Worm (Caenorhabditis elegans): Measurements from ENCODE around the gene ZK1251.3.

ZK1251.3 gene

DNA sequence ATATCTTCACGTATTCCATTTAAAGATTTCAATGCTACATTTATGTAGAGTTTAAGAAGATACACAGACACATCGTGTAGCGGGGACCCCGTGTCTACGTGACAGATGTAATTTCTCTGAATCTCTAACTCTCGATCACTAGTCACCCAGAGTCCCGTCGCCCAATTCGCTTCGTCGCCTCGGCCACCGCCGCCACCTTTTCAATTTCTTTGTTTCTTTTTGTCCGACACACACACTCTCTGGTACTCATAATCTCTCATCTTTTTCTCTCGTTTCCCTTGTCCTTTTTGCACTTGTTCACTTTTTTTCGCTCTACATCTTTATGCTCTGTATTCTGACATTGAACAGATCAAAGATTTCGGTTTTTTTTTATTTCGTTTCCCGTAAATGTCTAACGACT is 34.9 kb downstream of the ZK1251.3 start (continued):
- TF ChIP-seq lin-38 (GFP tag; IDR thresholded peaks at IDR 0.05) (no peak), rbr-2 (tag; optimal IDR thresholded peaks at IDR 0.05) (peak; percentile 65), jun-1 (tag; optimal IDR thresholded peaks at IDR 0.05) (peak; percentile 18), dmd-8 (GFP tag; IDR thresholded peaks at IDR 0.05) (no peak), F10B5.3 (tag; optimal IDR thresholded peaks at IDR 0.05) (no peak), lir-3 (tag; optimal IDR thresholded peaks at IDR 0.05) (no peak), saeg-2 (GFP tag; IDR thresholded peaks at IDR 0.05) (0 out of 2 replicates have a peak, but pooled peaks have one; percentile 31), nhr-6 (tag; optimal IDR thresholded peaks at IDR 0.05) (peak; percentile 26), ceh-62 (tag; optimal IDR thresholded peaks at IDR 0.05) (no peak), ces-1 (GFP tag; optimal IDR thresholded peaks at IDR 0.05) (no peak), D1046.2 (GFP tag; IDR thresholded peaks at IDR 0.05) (no peak), gei-8 (GFP tag; optimal IDR thresholded peaks at IDR 0.05) (no peak), nhr-11 (tag; optimal IDR thresholded peaks at IDR 0.05) (peak; percentile 57), php-3 (GFP tag; IDR thresholded peaks at IDR 0.05) (no peak), lin-13 (GFP tag; optimal IDR thresholded peaks at IDR 0.05) (peak; percentile 45), fkh-10 (GFP tag; optimal IDR thresholded peaks at IDR 0.05) (no peak), hlh-30 (tag; optimal IDR thresholded peaks at IDR 0.05; ENCODE audit: insufficient read depth) (peak; percentile 62), Y75B8A.6 (GFP tag; IDR thresholded peaks at IDR 0.05) (no peak), ceh-20 (GFP tag; IDR thresholded peaks at IDR 0.05) (peak; percentile 76), arid-1 (GFP tag; conservative IDR thresholded peaks at IDR 0.05) (0 out of 2 replicates have a peak, but pooled peaks have one; percentile 12), Y5F2A.4 (GFP tag; optimal IDR thresholded peaks at IDR 0.05) (no peak), ama-1 (optimal IDR thresholded peaks at IDR 0.05) (no peak), spr-1 (tag; optimal IDR thresholded peaks at IDR 0.05) (no peak), sdz-12 (GFP tag; optimal IDR thresholded peaks at IDR 0.05) (no peak), nhr-48 (tag; optimal IDR thresholded peaks at IDR 0.05) (peak; percentile 84), dpl-1 (GFP tag; optimal IDR thresholded peaks at IDR 0.05) (peak; percentile 38), mep-1 (tag; optimal IDR thresholded peaks at IDR 0.05) (peak; percentile 83), daf-12 (tag; optimal IDR thresholded peaks at IDR 0.05) (no peak), zfp-2 (tag; optimal IDR thresholded peaks at IDR 0.05) (no peak), mxl-2 (GFP tag; conservative IDR thresholded peaks at IDR 0.05) (no peak), hlh-11 (tag; optimal IDR thresholded peaks at IDR 0.05) (peak; percentile 90), ZK546.5 (tag; optimal IDR thresholded peaks at IDR 0.05) (no peak), aha-1 (tag) (peak; percentile 100), Y105C5A.15 (GFP tag; IDR thresholded peaks at IDR 0.05) (no peak), nhr-42 (GFP tag; IDR thresholded peaks at IDR 0.05) (no peak), zfp-3 (GFP tag; conservative IDR thresholded peaks at IDR 0.05) (0 out of 2 replicates have a peak, but pooled peaks have one; percentile 36), daf-19 (GFP tag; conservative IDR thresholded peaks at IDR 0.05) (no peak), unc-130 (GFP tag; optimal IDR thresholded peaks at IDR 0.05) (no peak), F44E2.7 (GFP tag; IDR thresholded peaks at IDR 0.05) (no peak), R02D3.7 (tag; optimal IDR thresholded peaks at IDR 0.05) (no peak), ceh-32 (tag; optimal IDR thresholded peaks at IDR 0.05; ENCODE audit: poor library complexity) (no peak), spr-3 (GFP tag; optimal IDR thresholded peaks at IDR 0.05) (no peak), egl-27 (tag; optimal IDR thresholded peaks at IDR 0.05) (no peak), F26F4.8 (GFP tag; conservative IDR thresholded peaks at IDR 0.05) (no peak), attf-4 (tag; optimal IDR thresholded peaks at IDR 0.05) (no peak), unc-39 (tag; optimal IDR thresholded peaks at IDR 0.05) (no peak), hif-1 (tag; optimal IDR thresholded peaks at IDR 0.05) (peak; percentile 84 to 99), F37D6.2 (tag; optimal IDR thresholded peaks at IDR 0.05) (no peak), duxl-1 (tag; optimal IDR thresholded peaks at IDR 0.05; ENCODE audit: poor library complexity) (peak; percentile 14), T20F7.1 (GFP tag; optimal IDR thresholded peaks at IDR 0.05) (no peak), zag-1 (tag; optimal IDR thresholded peaks at IDR 0.05) (no peak), ceh-28 (tag; optimal IDR thresholded peaks at IDR 0.05) (no peak), nhr-77 (tag; optimal IDR thresholded peaks at IDR 0.05) (peak; percentile 31)

All from whole organism, L4 larva.